Fruit fly (Drosophila melanogaster) whole organism: Measurements from ENCODE around the gene CG6149.

Experiments used
- CG8478 ChIP-seq: fragments of >200 bp; optimal IDR thresholded peaks from 2 replicates; lab custom pipeline; 2018; ENCODE audit warnings: inconsistent platforms
- pan ChIP-seq: fragments of >200 bp; optimal IDR thresholded peaks from 2 replicates; lab custom pipeline; 2017
- psq ChIP-seq: fragments of >200 bp; optimal IDR thresholded peaks from 2 replicates; lab custom pipeline; 2017
- usp ChIP-seq: fragments of >200 bp; optimal IDR thresholded peaks from 2 replicates; lab custom pipeline; 2017; ENCODE audit warnings: missing biosample characterization, missing genetic modification characterization, mixed read lengths

DNA sequence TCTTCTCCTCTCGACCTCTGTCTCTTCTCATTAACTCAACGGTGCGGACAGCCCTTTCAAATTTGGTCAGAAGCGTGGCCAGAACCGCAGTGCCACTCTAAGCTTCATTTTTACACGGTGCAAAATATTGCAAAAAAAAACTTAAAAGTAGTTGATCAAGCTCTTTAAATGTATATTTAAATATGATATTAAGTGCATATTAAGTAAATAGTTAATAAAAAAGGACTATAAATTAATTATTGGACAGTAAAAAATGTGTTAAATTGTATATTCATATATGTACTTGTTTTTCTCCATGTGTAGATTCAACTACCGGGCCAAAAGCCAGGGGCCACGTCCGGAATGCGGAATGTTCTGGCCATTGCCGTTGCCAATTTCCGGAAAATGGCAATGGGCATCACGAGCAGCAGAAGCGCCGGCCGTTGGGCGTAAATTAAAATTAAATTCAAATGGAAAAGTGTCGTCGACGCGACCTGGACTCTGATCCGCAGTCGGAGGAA lies 38.1 kb downstream of the CG6149 start, which contains the start of gene CG44362:
- no peak for TF ChIP-seq usp
- TF ChIP-seq pan = no peak
- TF ChIP-seq CG8478 (lab: Kevin White, UChicago) = no peak
- no peak for TF ChIP-seq psq (lab: Kevin White, UChicago)
